Worm (Caenorhabditis elegans): ENCODE data around the gene msd-4.

msd-4 gene

ce11 chrIII:4903784-4904183 lies 35.2 kb upstream of the msd-4 start, which contains the start of gene kbp-2:
kbp-2 (minus strand) TSS chrIII:4903884.
- no peak for TF ChIP-seq T22C8.4 (GFP tag; IDR thresholded peaks at IDR 0.05)
- TF ChIP-seq ztf-29 (GFP tag; IDR thresholded peaks at IDR 0.05) = no peak
- no peak for TF ChIP-seq tab-1 (GFP tag; IDR thresholded peaks at IDR 0.05)
- TF ChIP-seq cog-1 (tag; optimal IDR thresholded peaks at IDR 0.05) = no peak
- TF ChIP-seq ref-1 (GFP tag; conservative IDR thresholded peaks at IDR 0.05) = no peak
- TF ChIP-seq klf-2 (GFP tag; conservative IDR thresholded peaks at IDR 0.05) = no peak
- no peak for TF ChIP-seq med-1 (GFP tag; optimal IDR thresholded peaks at IDR 0.05; ENCODE audit: insufficient read depth)
- TF ChIP-seq ztf-23 (GFP tag; IDR thresholded peaks at IDR 0.05) = no peak
- TF ChIP-seq flt-1 (GFP tag; IDR thresholded peaks at IDR 0.05) = no peak

- TF ChIP-seq ztf-29 (GFP tag; IDR thresholded peaks at IDR 0.05) = no peak
- TF ChIP-seq flt-1 (GFP tag; IDR thresholded peaks at IDR 0.05) = no peak
- no peak for TF ChIP-seq ztf-23 (GFP tag; IDR thresholded peaks at IDR 0.05)
- TF ChIP-seq med-1 (GFP tag; optimal IDR thresholded peaks at IDR 0.05; ENCODE audit: insufficient read depth) = no peak
- TF ChIP-seq T22C8.4 (GFP tag; IDR thresholded peaks at IDR 0.05) = no peak
- no peak for TF ChIP-seq ref-1 (GFP tag; conservative IDR thresholded peaks at IDR 0.05)
- TF ChIP-seq klf-2 (GFP tag; conservative IDR thresholded peaks at IDR 0.05) = no peak
- TF ChIP-seq tab-1 (GFP tag; IDR thresholded peaks at IDR 0.05) = no peak
- no peak for TF ChIP-seq cog-1 (tag; optimal IDR thresholded peaks at IDR 0.05)
Measured at ce11 chrIII:4900260-4900659, 31.7 kb upstream of the msd-4 start, which contains the start of gene tag-340. tag-340 (plus strand) TSS chrIII:4900508.

- TF ChIP-seq ztf-23 (GFP tag; IDR thresholded peaks at IDR 0.05) (peak; percentile 94), flt-1 (GFP tag; IDR thresholded peaks at IDR 0.05) (peak; percentile 84), cog-1 (tag; optimal IDR thresholded peaks at IDR 0.05) (peak; percentile 95), ref-1 (GFP tag; conservative IDR thresholded peaks at IDR 0.05) (no peak), klf-2 (GFP tag; conservative IDR thresholded peaks at IDR 0.05) (no peak), med-1 (GFP tag; optimal IDR thresholded peaks at IDR 0.05; ENCODE audit: insufficient read depth) (no peak), T22C8.4 (GFP tag; IDR thresholded peaks at IDR 0.05) (peak; percentile 36; the same call in 1 of the 2 replicates)
Measured at ce11 chrIII:4899728-4900127, 31.2 kb upstream of the msd-4 start.

- TF ChIP-seq tab-1 (GFP tag; IDR thresholded peaks at IDR 0.05) (no peak), med-1 (GFP tag; optimal IDR thresholded peaks at IDR 0.05; ENCODE audit: insufficient read depth) (no peak), klf-2 (GFP tag; conservative IDR thresholded peaks at IDR 0.05) (no peak), ref-1 (GFP tag; conservative IDR thresholded peaks at IDR 0.05) (no peak), cog-1 (tag; optimal IDR thresholded peaks at IDR 0.05) (no peak), ztf-29 (GFP tag; IDR thresholded peaks at IDR 0.05) (no peak), ztf-23 (GFP tag; IDR thresholded peaks at IDR 0.05) (no peak), flt-1 (GFP tag; IDR thresholded peaks at IDR 0.05) (no peak), T22C8.4 (GFP tag; IDR thresholded peaks at IDR 0.05) (no peak)
Measured at ce11 chrIII:4899035-4899578, 30.6 kb upstream of the msd-4 start, which contains the start of gene nhl-2. nhl-2 (minus strand) TSS chrIII:4899085.

ce11 chrIII:4895313-4895712 lies 26.8 kb upstream of the msd-4 start:
- no peak for TF ChIP-seq flt-1 (GFP tag; IDR thresholded peaks at IDR 0.05)
- TF ChIP-seq klf-2 (GFP tag; conservative IDR thresholded peaks at IDR 0.05) = no peak
- TF ChIP-seq tab-1 (GFP tag; IDR thresholded peaks at IDR 0.05) = no peak
- no peak for TF ChIP-seq cog-1 (tag; optimal IDR thresholded peaks at IDR 0.05)
- TF ChIP-seq med-1 (GFP tag; optimal IDR thresholded peaks at IDR 0.05; ENCODE audit: insufficient read depth) = no peak
- no peak for TF ChIP-seq ztf-23 (GFP tag; IDR thresholded peaks at IDR 0.05)
- TF ChIP-seq ref-1 (GFP tag; conservative IDR thresholded peaks at IDR 0.05) = no peak
- TF ChIP-seq T22C8.4 (GFP tag; IDR thresholded peaks at IDR 0.05) = no peak
- no peak for TF ChIP-seq ztf-29 (GFP tag; IDR thresholded peaks at IDR 0.05)

- TF ChIP-seq ref-1 (GFP tag; conservative IDR thresholded peaks at IDR 0.05) (no peak), T22C8.4 (GFP tag; IDR thresholded peaks at IDR 0.05) (no peak), tab-1 (GFP tag; IDR thresholded peaks at IDR 0.05) (no peak), cog-1 (tag; optimal IDR thresholded peaks at IDR 0.05) (no peak), flt-1 (GFP tag; IDR thresholded peaks at IDR 0.05) (no peak), klf-2 (GFP tag; conservative IDR thresholded peaks at IDR 0.05) (no peak), ztf-29 (GFP tag; IDR thresholded peaks at IDR 0.05) (no peak), med-1 (GFP tag; optimal IDR thresholded peaks at IDR 0.05; ENCODE audit: insufficient read depth) (no peak), ztf-23 (GFP tag; IDR thresholded peaks at IDR 0.05) (no peak)
Measured at ce11 chrIII:4893540-4893939, 25.0 kb upstream of the msd-4 start, which contains the start of gene F26F4.6. F26F4.6 (minus strand) TSS chrIII:4893640.

ce11 chrIII:4890997-4891396 lies 22.5 kb upstream of the msd-4 start, which contains the start of gene F26F4.5:
F26F4.5 (minus strand) TSS chrIII:4891252.
- TF ChIP-seq med-1 (GFP tag; optimal IDR thresholded peaks at IDR 0.05; ENCODE audit: insufficient read depth) = no peak
- no peak for TF ChIP-seq ztf-29 (GFP tag; IDR thresholded peaks at IDR 0.05)
- TF ChIP-seq klf-2 (GFP tag; conservative IDR thresholded peaks at IDR 0.05) = no peak
- no peak for TF ChIP-seq T22C8.4 (GFP tag; IDR thresholded peaks at IDR 0.05)
- TF ChIP-seq ref-1 (GFP tag; conservative IDR thresholded peaks at IDR 0.05) = no peak
- no peak for TF ChIP-seq cog-1 (tag; optimal IDR thresholded peaks at IDR 0.05)
- no peak for TF ChIP-seq flt-1 (GFP tag; IDR thresholded peaks at IDR 0.05)
- no peak for TF ChIP-seq ztf-23 (GFP tag; IDR thresholded peaks at IDR 0.05)

- TF ChIP-seq ref-1 (GFP tag; conservative IDR thresholded peaks at IDR 0.05) = no peak
- no peak for TF ChIP-seq ztf-29 (GFP tag; IDR thresholded peaks at IDR 0.05)
- no peak for TF ChIP-seq flt-1 (GFP tag; IDR thresholded peaks at IDR 0.05)
- TF ChIP-seq med-1 (GFP tag; optimal IDR thresholded peaks at IDR 0.05; ENCODE audit: insufficient read depth) = no peak
- no peak for TF ChIP-seq klf-2 (GFP tag; conservative IDR thresholded peaks at IDR 0.05)
- no peak for TF ChIP-seq tab-1 (GFP tag; IDR thresholded peaks at IDR 0.05)
- no peak for TF ChIP-seq T22C8.4 (GFP tag; IDR thresholded peaks at IDR 0.05)
- TF ChIP-seq ztf-23 (GFP tag; IDR thresholded peaks at IDR 0.05) = no peak
- TF ChIP-seq cog-1 (tag; optimal IDR thresholded peaks at IDR 0.05) = no peak
Measured at ce11 chrIII:4887291-4887690, 18.7 kb upstream of the msd-4 start, which contains the start of gene clec-6. clec-6 (minus strand) TSS chrIII:4887444.

ce11 chrIII:4883429-4883828 lies 14.9 kb upstream of the msd-4 start, which contains the start of gene clec-5:
clec-5 (minus strand) TSS chrIII:4883606.
- TF ChIP-seq ref-1 (GFP tag; conservative IDR thresholded peaks at IDR 0.05) (no peak), tab-1 (GFP tag; IDR thresholded peaks at IDR 0.05) (no peak), cog-1 (tag; optimal IDR thresholded peaks at IDR 0.05) (no peak), ztf-29 (GFP tag; IDR thresholded peaks at IDR 0.05) (no peak), ztf-23 (GFP tag; IDR thresholded peaks at IDR 0.05) (no peak), T22C8.4 (GFP tag; IDR thresholded peaks at IDR 0.05) (no peak), flt-1 (GFP tag; IDR thresholded peaks at IDR 0.05) (no peak), klf-2 (GFP tag; conservative IDR thresholded peaks at IDR 0.05) (no peak), med-1 (GFP tag; optimal IDR thresholded peaks at IDR 0.05; ENCODE audit: insufficient read depth) (no peak)

All from whole organism, midembryonic.